Fruit fly (Drosophila melanogaster): ENCODE measurements around the gene RpS27.

- TF ChIP-seq CG7101 (tag; optimal IDR thresholded peaks at IDR 0.05) (peak; percentile 87), ovo (GFP tag; optimal IDR thresholded peaks at IDR 0.05) (peak; percentile 30), CG1620 (GFP tag; optimal IDR thresholded peaks at IDR 0.05) (no peak), Mnt (GFP tag; optimal IDR thresholded peaks at IDR 0.05) (peak; percentile 67), Clk (GFP tag; optimal IDR thresholded peaks at IDR 0.05) (peak; percentile 72), kay (GFP tag; ENCODE audit: borderline replicate concordance) (peak; percentile 93), Hr96 (GFP tag; optimal IDR thresholded peaks at IDR 0.05) (no peak), CG14711 (tag; optimal IDR thresholded peaks at IDR 0.05) (peak; percentile 64), CG5204 (GFP tag; optimal IDR thresholded peaks at IDR 0.05) (peak; percentile 28)
These were observed 33.9 kb upstream of the RpS27 start, which contains the start of gene CG11892 for dm6 chr3R:25281165-25281564.
